Worm (Caenorhabditis elegans) whole organism, L3 larva: ENCODE data around the gene F45G2.9.

Source experiments
- R02D3.7 ChIP-seq: fragments of 150-350 bp; optimal IDR thresholded peaks from 2 replicates; lab custom pipeline; 2014; ENCODE audit warnings: missing biosample characterization, missing genetic modification characterization
- ceh-16 ChIP-seq: sonication (generic microtip); optimal IDR thresholded peaks from 2 replicates; lab custom pipeline; 2017; ENCODE audit warnings: missing biosample characterization, missing genetic modification characterization
- fos-1 ChIP-seq: fragments of 150-350 bp; optimal IDR thresholded peaks from 2 replicates; lab custom pipeline; 2014; ENCODE audit warnings: missing biosample characterization, missing genetic modification characterization
- lin-15B ChIP-seq: fragments of 150-350 bp; optimal IDR thresholded peaks from 2 replicates; lab custom pipeline; 2014; ENCODE audit warnings: missing biosample characterization, missing genetic modification characterization
- lin-39 ChIP-seq: fragments of 150-350 bp; optimal IDR thresholded peaks from 2 replicates; lab custom pipeline; 2018; ENCODE audit warnings: missing biosample characterization, missing genetic modification reagents, missing genetic modification characterization
- nhr-77 ChIP-seq: fragments of 150-350 bp; optimal IDR thresholded peaks from 2 replicates; lab custom pipeline; 2014; ENCODE audit warnings: missing biosample characterization, missing genetic modification characterization
- skn-1 ChIP-seq: fragments of 150-350 bp; optimal IDR thresholded peaks from 2 replicates; lab custom pipeline; 2014; ENCODE audit warnings: missing biosample characterization, missing genetic modification characterization

DNA sequence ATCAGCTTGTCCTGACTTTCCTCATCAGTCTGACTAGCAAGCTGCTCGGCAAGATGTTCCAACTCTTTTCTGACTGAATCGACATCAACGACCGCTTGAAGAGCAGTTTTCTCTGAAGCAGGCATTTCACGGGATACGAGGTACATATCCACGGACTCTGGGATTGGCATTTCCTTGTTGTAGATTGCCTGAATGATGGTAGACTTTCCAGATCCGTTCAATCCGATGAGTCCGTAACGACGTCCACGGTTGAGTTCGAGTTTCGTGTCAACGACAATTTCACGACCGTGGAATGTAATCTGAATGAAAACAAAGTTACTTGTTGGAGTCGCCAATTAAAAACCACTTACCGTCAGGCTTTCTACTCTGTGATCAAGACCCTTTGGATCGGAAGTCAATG lies 24.8 kb upstream of the F45G2.9 start:
- TF ChIP-seq lin-15B (no peak), lin-39 (no peak), R02D3.7 (tag; lab: Kevin White, UChicago) (no peak), ceh-16 (tag; lab: Kevin White, UChicago) (no peak), fos-1 (tag; lab: Kevin White, UChicago) (no peak), nhr-77 (tag; lab: Kevin White, UChicago) (no peak), skn-1 (tag; lab: Kevin White, UChicago) (no peak)
